Worm (Caenorhabditis elegans) whole organism, L4 larva: Measurements from ENCODE around the gene zak-1.
A peak's percentile ranks its signal among the peaks of the same experiment; 100 is the strongest.

Experiments
- D1046.2 ChIP-seq: fragments of 200-800 bp; sonication (Bioruptor generic); IDR thresholded peaks from 2 replicates; pipeline ENCODE4 v1.3.6; 2022; ENCODE audit warnings: missing genetic modification characterization, missing compliant biosample characterization
- F26F4.8 ChIP-seq: fragments of 200-800 bp; sonication (Bioruptor generic); conservative IDR thresholded peaks from 2 replicates; pipeline ENCODE4 v1.3.6; 2022; ENCODE audit warnings: missing genetic modification characterization, missing compliant biosample characterization
- F44E2.7 ChIP-seq: fragments of 200-800 bp; sonication (Bioruptor generic); IDR thresholded peaks from 2 replicates; pipeline ENCODE4 v2.1.2; 2022; ENCODE audit warnings: missing genetic modification characterization, missing compliant biosample characterization
- T20F7.1 ChIP-seq: fragments of 200-800 bp; sonication (Bioruptor generic); optimal IDR thresholded peaks from 2 replicates; lab custom pipeline; 2018; ENCODE audit warnings: mild to moderate bottlenecking, missing genetic modification characterization, missing compliant biosample characterization
- Y48G9A.11 ChIP-seq: fragments of 200-800 bp; sonication (Bioruptor generic); IDR thresholded peaks from 2 replicates; pipeline ENCODE4 v1.3.6; 2022; ENCODE audit warnings: missing genetic modification reagents, missing genetic modification characterization, missing compliant biosample characterization
- Y5F2A.4 ChIP-seq: fragments of 200-800 bp; sonication (Bioruptor generic); optimal IDR thresholded peaks from 2 replicates; lab custom pipeline; 2018; ENCODE audit warnings: mild to moderate bottlenecking, missing genetic modification characterization, missing compliant biosample characterization
- Y75B8A.6 ChIP-seq: fragments of 200-800 bp; sonication (Bioruptor generic); IDR thresholded peaks from 2 replicates; pipeline ENCODE4 v1.3.6; 2022; ENCODE audit warnings: missing genetic modification reagents, missing genetic modification characterization, missing compliant biosample characterization
- ZK337.2 ChIP-seq: fragments of 200-800 bp; sonication (Bioruptor generic); IDR thresholded peaks from 2 replicates; pipeline ENCODE4 v1.3.6; 2022; ENCODE audit warnings: missing genetic modification reagents, missing genetic modification characterization, missing compliant biosample characterization
- arid-1 ChIP-seq: fragments of 200-800 bp; sonication (Bioruptor generic); conservative IDR thresholded peaks from 2 replicates; pipeline ENCODE4 v1.3.6; 2022; ENCODE audit warnings: missing genetic modification reagents, missing genetic modification characterization, missing compliant biosample characterization
- ceh-20 ChIP-seq: fragments of 200-800 bp; sonication (Bioruptor generic); IDR thresholded peaks from 2 replicates; pipeline ENCODE4 v1.3.6; 2022; ENCODE audit warnings: missing genetic modification reagents, missing genetic modification characterization, missing compliant biosample characterization
- ceh-28 ChIP-seq: fragments of 150-350 bp; optimal IDR thresholded peaks from 2 replicates; lab custom pipeline; 2014; ENCODE audit warnings: missing biosample characterization, missing genetic modification reagents, missing genetic modification characterization
- ces-1 ChIP-seq: fragments of 150-350 bp; sonication (generic microtip); optimal IDR thresholded peaks from 4 replicates; lab custom pipeline; 2014; ENCODE audit warnings: missing biosample characterization, missing genetic modification reagents, missing genetic modification characterization
- cey-2 ChIP-seq: sonication (generic microtip); optimal IDR thresholded peaks from 3 replicates; lab custom pipeline; 2017; ENCODE audit warnings: missing genetic modification characterization, mild to moderate bottlenecking, missing compliant biosample characterization, antibody characterized with exemption, borderline replicate concordance; ENCODE audit not compliant: insufficient read depth
- daf-12 ChIP-seq: fragments of 150-350 bp; optimal IDR thresholded peaks from 2 replicates; lab custom pipeline; 2014; ENCODE audit warnings: missing biosample characterization, missing genetic modification reagents, missing genetic modification characterization
- daf-16 ChIP-seq, 3 experiments: sonication (generic microtip); optimal IDR thresholded peaks; 2 replicates each; lab custom pipeline; 2016 to 2017; ENCODE audit warnings: missing genetic modification characterization in 3 of 3, missing genetic modification reagents in 3 of 3, mild to moderate bottlenecking in 2 of 3, missing compliant biosample characterization in 2 of 3, missing biosample characterization in 1 of 3, moderate library complexity in 1 of 3
- daf-19 ChIP-seq: fragments of 200-800 bp; sonication (Bioruptor generic); conservative IDR thresholded peaks from 2 replicates; pipeline ENCODE4 v1.3.6; 2022; ENCODE audit warnings: missing genetic modification characterization, missing compliant biosample characterization
- fkh-10 ChIP-seq: fragments of 150-350 bp; optimal IDR thresholded peaks from 2 replicates; lab custom pipeline; 2014; ENCODE audit warnings: missing biosample characterization, missing genetic modification reagents, missing genetic modification characterization
- fos-1 ChIP-seq: fragments of 150-350 bp; optimal IDR thresholded peaks from 2 replicates; lab custom pipeline; 2014; ENCODE audit warnings: missing biosample characterization, missing genetic modification characterization
- gei-8 ChIP-seq: fragments of 200-800 bp; sonication (Bioruptor generic); optimal IDR thresholded peaks from 2 replicates; lab custom pipeline; 2018; ENCODE audit warnings: mild to moderate bottlenecking, missing genetic modification characterization, missing compliant biosample characterization
- hif-1 ChIP-seq, 2 experiments: sonication (generic microtip); optimal IDR thresholded peaks; 2 replicates each; lab custom pipeline; 2016 to 2017; ENCODE audit warnings: missing compliant biosample characterization in 2 of 2, missing genetic modification characterization in 2 of 2, missing genetic modification reagents in 2 of 2, missing genotype in 2 of 2, mild to moderate bottlenecking in 1 of 2
- hlh-11 ChIP-seq: fragments of 200-800 bp; sonication (Bioruptor generic); optimal IDR thresholded peaks from 2 replicates; lab custom pipeline; 2018; ENCODE audit warnings: mild to moderate bottlenecking, missing genetic modification characterization, missing compliant biosample characterization
- lim-7 ChIP-seq: fragments of 200-800 bp; sonication (Bioruptor generic); IDR thresholded peaks from 2 replicates; pipeline ENCODE4 v1.3.6; 2022; ENCODE audit warnings: missing genetic modification characterization, missing compliant biosample characterization
- lin-1 ChIP-seq: fragments of 200-800 bp; sonication (Bioruptor generic); IDR thresholded peaks from 2 replicates; pipeline ENCODE4 v1.3.6; 2022; ENCODE audit warnings: missing genetic modification reagents, missing genetic modification characterization, missing compliant biosample characterization
- lin-13 ChIP-seq: fragments of 150-350 bp; optimal IDR thresholded peaks from 2 replicates; lab custom pipeline; 2014; ENCODE audit warnings: missing biosample characterization, missing genetic modification reagents, missing genetic modification characterization
- lin-15B ChIP-seq: fragments of 150-350 bp; sonication (generic microtip); optimal IDR thresholded peaks from 3 replicates; lab custom pipeline; 2014; ENCODE audit warnings: missing biosample characterization, missing genetic modification characterization
- lin-39 ChIP-seq: fragments of 150-350 bp; optimal IDR thresholded peaks from 2 replicates; lab custom pipeline; 2014; ENCODE audit warnings: missing biosample characterization, missing genetic modification reagents, missing genetic modification characterization
- lir-3 ChIP-seq: sonication (generic microtip); optimal IDR thresholded peaks from 2 replicates; lab custom pipeline; 2016; ENCODE audit warnings: mild to moderate bottlenecking, missing genetic modification characterization, missing compliant biosample characterization
- lsy-2 ChIP-seq, 2 experiments: fragments of 150-350 bp in 1 of 2; sonication (generic microtip) in 1 of 2; optimal IDR thresholded peaks; 2 replicates each; lab custom pipeline; 2014 to 2017; ENCODE audit warnings: missing biosample characterization in 2 of 2, missing genetic modification characterization in 2 of 2
- mdl-1 ChIP-seq, 2 experiments: fragments of 150-350 bp in 1 of 2; sonication (generic microtip) in 1 of 2; optimal IDR thresholded peaks; 2 replicates each; lab custom pipeline; 2014 to 2017; ENCODE audit warnings: missing biosample characterization in 2 of 2, missing genetic modification characterization in 2 of 2
- mxl-2 ChIP-seq: fragments of 200-800 bp; sonication (Bioruptor generic); conservative IDR thresholded peaks from 2 replicates; pipeline ENCODE4 v1.3.6; 2022; ENCODE audit warnings: missing genetic modification reagents, missing genetic modification characterization, missing compliant biosample characterization
- nhr-102 ChIP-seq: sonication (generic microtip); optimal IDR thresholded peaks from 2 replicates; lab custom pipeline; 2016; ENCODE audit warnings: mild to moderate bottlenecking, missing genetic modification characterization, moderate library complexity, missing compliant biosample characterization
- nhr-111 ChIP-seq: fragments of 200-800 bp; sonication (Bioruptor generic); optimal IDR thresholded peaks from 2 replicates; lab custom pipeline; 2018; ENCODE audit warnings: mild to moderate bottlenecking, missing genetic modification characterization, missing compliant biosample characterization
- nhr-237 ChIP-seq: sonication (generic microtip); optimal IDR thresholded peaks from 2 replicates; lab custom pipeline; 2017; ENCODE audit warnings: missing biosample characterization, missing genetic modification characterization
- nhr-25 ChIP-seq: sonication (generic microtip); optimal IDR thresholded peaks from 2 replicates; lab custom pipeline; 2017; ENCODE audit warnings: missing genetic modification characterization, mild to moderate bottlenecking, missing compliant biosample characterization, antibody characterized with exemption, moderate library complexity, borderline replicate concordance; ENCODE audit not compliant: insufficient read depth
- nhr-41 ChIP-seq: fragments of 200-800 bp; sonication (Bioruptor generic); IDR thresholded peaks from 2 replicates; pipeline ENCODE4 v1.3.6; 2022; ENCODE audit warnings: missing genetic modification reagents, missing genetic modification characterization, missing compliant biosample characterization
- nhr-6 ChIP-seq: fragments of 150-350 bp; optimal IDR thresholded peaks from 2 replicates; lab custom pipeline; 2014; ENCODE audit warnings: missing biosample characterization, missing genetic modification characterization
- php-3 ChIP-seq: fragments of 200-800 bp; sonication (Bioruptor generic); IDR thresholded peaks from 2 replicates; pipeline ENCODE4 v1.3.6; 2022; ENCODE audit warnings: missing genetic modification reagents, missing genetic modification characterization, missing compliant biosample characterization
- rbr-2 ChIP-seq: sonication (generic microtip); optimal IDR thresholded peaks from 2 replicates; lab custom pipeline; 2016; ENCODE audit warnings: missing genotype, missing genetic modification characterization, missing compliant biosample characterization
- sdz-12 ChIP-seq: fragments of 200-800 bp; sonication (Bioruptor generic); optimal IDR thresholded peaks from 2 replicates; lab custom pipeline; 2018; ENCODE audit warnings: mild to moderate bottlenecking, missing genetic modification characterization, missing compliant biosample characterization
- set-16 ChIP-seq: fragments of 200-800 bp; sonication (Bioruptor generic); IDR thresholded peaks from 2 replicates; pipeline ENCODE4 v1.3.6; 2022; ENCODE audit warnings: missing genetic modification reagents, missing genetic modification characterization, missing compliant biosample characterization
- spr-3 ChIP-seq: fragments of 200-800 bp; sonication (Bioruptor generic); optimal IDR thresholded peaks from 2 replicates; lab custom pipeline; 2018; ENCODE audit warnings: mild to moderate bottlenecking, missing genetic modification characterization, missing compliant biosample characterization
- tra-1 ChIP-seq: fragments of 200-800 bp; sonication (Bioruptor generic); IDR thresholded peaks from 2 replicates; pipeline ENCODE4 v1.3.6; 2022; ENCODE audit warnings: missing genetic modification reagents, missing genetic modification characterization, missing compliant biosample characterization
- unc-39 ChIP-seq: sonication (generic microtip); optimal IDR thresholded peaks from 2 replicates; lab custom pipeline; 2017; ENCODE audit warnings: missing biosample characterization, missing genetic modification characterization
- unc-62 ChIP-seq, 3 experiments: fragments of 150-350 bp in 1 of 3; sonication (generic microtip); optimal IDR thresholded peaks in 2 of 3; peaks in 1 of 3; 1 replicate in 1 of 3; 2 replicates in 2 of 3; lab custom pipeline; 2014 to 2017; ENCODE audit warnings: missing biosample characterization in 3 of 3, missing genetic modification characterization in 3 of 3, missing genetic modification reagents in 3 of 3, missing genotype in 1 of 3
- zag-1 ChIP-seq: fragments of 150-350 bp; optimal IDR thresholded peaks from 2 replicates; lab custom pipeline; 2014; ENCODE audit warnings: missing biosample characterization, missing genetic modification characterization
- zfp-2 ChIP-seq: sonication (generic microtip); optimal IDR thresholded peaks from 2 replicates; lab custom pipeline; 2016; ENCODE audit warnings: mild to moderate bottlenecking, missing genetic modification characterization, missing compliant biosample characterization
- zfp-3 ChIP-seq: fragments of 200-800 bp; sonication (Bioruptor generic); conservative IDR thresholded peaks from 2 replicates; pipeline ENCODE4 v1.3.6; 2022; ENCODE audit warnings: missing genetic modification reagents, missing genetic modification characterization, missing compliant biosample characterization
- zip-11 ChIP-seq: fragments of 200-800 bp; sonication (Bioruptor generic); IDR thresholded peaks from 2 replicates; pipeline ENCODE4 v1.3.6; 2022; ENCODE audit warnings: missing genetic modification characterization, missing compliant biosample characterization
- zip-2 ChIP-seq: fragments of 150-350 bp; optimal IDR thresholded peaks from 2 replicates; lab custom pipeline; 2014; ENCODE audit warnings: missing biosample characterization, missing genetic modification characterization

Gene zak-1

ce11 chrIII:6888497-6888896 lies 31.9 kb upstream of the zak-1 start (continued):
- TF ChIP-seq nhr-41 (GFP tag; lab: Robert Waterston, UW) (no peak), php-3 (no peak), ceh-20 (GFP tag; lab: Robert Waterston, UW) (peak; percentile 33; the same call in 1 of the 2 replicates), ceh-28 (tag; lab: Kevin White, UChicago) (no peak), nhr-102 (tag; lab: Kevin White, UChicago) (peak; percentile 49), daf-19 (peak; percentile 76; the same call in 1 of the 2 replicates), sdz-12 (GFP tag; lab: Kevin White, UChicago) (no peak), Y5F2A.4 (GFP tag; lab: Kevin White, UChicago) (peak; percentile 63), hlh-11 (peak; percentile 29), lsy-2 (tag; optimal IDR thresholded peaks at IDR 0.05; lab: Kevin White, UChicago) (peak in 1 of 2 experiments; percentile 48), ces-1 (no peak), cey-2 (tag; lab: Kevin White, UChicago) (no peak), F26F4.8 (GFP tag; lab: Robert Waterston, UW) (peak; percentile 73), tra-1 (peak; percentile 77), lim-7 (GFP tag; lab: Robert Waterston, UW) (peak; percentile 87), zfp-3 (GFP tag; lab: Robert Waterston, UW) (0 out of 2 replicates have a peak, but pooled peaks have one; percentile 26), Y48G9A.11 (peak; percentile 64), spr-3 (GFP tag; lab: Kevin White, UChicago) (peak; percentile 19), unc-39 (no peak), daf-12 (tag; lab: Kevin White, UChicago) (no peak), nhr-237 (tag; lab: Kevin White, UChicago) (no peak), zag-1 (no peak), D1046.2 (GFP tag; lab: Robert Waterston, UW) (no peak), fos-1 (tag; lab: Kevin White, UChicago) (no peak), zip-11 (GFP tag; lab: Robert Waterston, UW) (no peak), mxl-2 (GFP tag; lab: Robert Waterston, UW) (0 out of 2 replicates have a peak, but pooled peaks have one; percentile 55), zfp-2 (tag; lab: Kevin White, UChicago) (peak; percentile 24), set-16 (no peak), F44E2.7 (0 out of 2 replicates have a peak, but pooled peaks have one; percentile 55), lin-13 (GFP tag; lab: Kevin White, UChicago) (peak; percentile 46), lin-15B (tag; lab: Kevin White, UChicago) (no peak)

- TF ChIP-seq zag-1: no peak
- TF ChIP-seq lim-7 (GFP tag; lab: Robert Waterston, UW): peak; percentile 96
- no peak for TF ChIP-seq fkh-10
- peak; percentile 38 for TF ChIP-seq gei-8
- TF ChIP-seq rbr-2 (tag; lab: Kevin White, UChicago): peak; percentile 67
- no peak for TF ChIP-seq sdz-12 (GFP tag; lab: Kevin White, UChicago)
- peak in 1 of 2 experiments; percentile 62 for TF ChIP-seq hif-1 (tag; optimal IDR thresholded peaks at IDR 0.05; lab: Kevin White, UChicago)
- TF ChIP-seq nhr-25 (tag; lab: Kevin White, UChicago): no peak
- TF ChIP-seq zip-2 (tag; lab: Kevin White, UChicago): no peak
- peak; percentile 51 for TF ChIP-seq T20F7.1 (GFP tag; lab: Kevin White, UChicago)
- TF ChIP-seq arid-1 (GFP tag; lab: Robert Waterston, UW): peak; percentile 84
- TF ChIP-seq unc-62 (GFP tag; optimal IDR thresholded peaks at IDR 0.05 in 1 of 2; lab: Kevin White, UChicago): peak in 1 of 2 experiments; percentile 83
- TF ChIP-seq unc-62 (tag; optimal IDR thresholded peaks at IDR 0.05; lab: Kevin White, UChicago): no peak
- peak; percentile 19 to 36 for TF ChIP-seq mdl-1 (tag; optimal IDR thresholded peaks at IDR 0.05; lab: Kevin White, UChicago)
- TF ChIP-seq ZK337.2 (GFP tag; lab: Robert Waterston, UW): 0 out of 2 replicates have a peak, but pooled peaks have one; percentile 58
- TF ChIP-seq nhr-6: peak; percentile 49
- peak; percentile 62 for TF ChIP-seq lin-1 (GFP tag; lab: Robert Waterston, UW)
- TF ChIP-seq lin-39: no peak
- no peak for TF ChIP-seq Y75B8A.6 (GFP tag; lab: Robert Waterston, UW)
- peak; percentile 80 for TF ChIP-seq nhr-111 (GFP tag; lab: Kevin White, UChicago)
- no peak for TF ChIP-seq ceh-28 (tag; lab: Kevin White, UChicago)
- TF ChIP-seq lir-3 (tag; lab: Kevin White, UChicago): peak; percentile 49
- peak in 1 of 2 experiments; percentile 72 for TF ChIP-seq daf-16 (GFP tag; optimal IDR thresholded peaks at IDR 0.05; lab: Kevin White, UChicago)
- peak; percentile 36 for TF ChIP-seq daf-16 (tag; optimal IDR thresholded peaks at IDR 0.05; lab: Kevin White, UChicago)
- TF ChIP-seq ces-1: no peak
These were observed 31.0 kb upstream of the zak-1 start for ce11 chrIII:6887574-6887973.
